Worm (Caenorhabditis elegans): Measurements from ENCODE around the gene msp-51.
"Not testable (repeated sequence)": the region's sequence is repeated elsewhere in the genome, so short reads cannot be mapped to it uniquely, and the experiment has no call there.

DNA sequence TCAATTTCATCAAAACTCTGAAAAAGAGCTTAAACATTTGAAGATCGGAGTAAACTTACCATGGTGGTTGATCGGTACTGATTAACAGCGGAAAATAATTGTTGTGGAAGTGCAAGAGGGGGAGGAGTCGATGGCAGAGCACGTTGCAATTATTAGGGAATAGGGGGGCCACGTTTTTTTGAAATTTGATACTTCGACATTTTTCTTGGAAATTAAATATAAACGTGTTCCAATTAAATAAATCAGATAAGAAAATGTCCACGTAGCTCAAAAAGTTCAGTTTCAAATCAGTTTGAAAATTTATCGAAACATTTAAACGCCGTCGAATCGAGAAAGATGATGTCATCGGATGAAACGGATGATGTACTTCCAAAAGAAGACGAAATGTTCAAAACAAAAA, 38.4 kb downstream of the msp-51 start, which contains the start of gene F36H12.9:
- TF ChIP-seq ama-1 (optimal IDR thresholded peaks at IDR 0.05); hmbx-1 (tag; optimal IDR thresholded peaks at IDR 0.05); pes-1 (GFP tag; IDR thresholded peaks at IDR 0.05); sea-1 (GFP tag; conservative IDR thresholded peaks at IDR 0.05); hmg-4 (GFP tag; optimal IDR thresholded peaks at IDR 0.05); tra-4 (tag; optimal IDR thresholded peaks at IDR 0.05); B0310.2 (tag; optimal IDR thresholded peaks at IDR 0.05); F13C5.2 (tag; optimal IDR thresholded peaks at IDR 0.05); flt-1 (GFP tag; IDR thresholded peaks at IDR 0.05): not testable (repeated sequence)

Measured in whole organism, early embryonic.